Fruit fly (Drosophila melanogaster): ENCODE measurements around the gene CG5973.
A peak's percentile ranks its signal among the peaks of the same experiment; 100 is the strongest.

The CG5973 gene

DNA sequence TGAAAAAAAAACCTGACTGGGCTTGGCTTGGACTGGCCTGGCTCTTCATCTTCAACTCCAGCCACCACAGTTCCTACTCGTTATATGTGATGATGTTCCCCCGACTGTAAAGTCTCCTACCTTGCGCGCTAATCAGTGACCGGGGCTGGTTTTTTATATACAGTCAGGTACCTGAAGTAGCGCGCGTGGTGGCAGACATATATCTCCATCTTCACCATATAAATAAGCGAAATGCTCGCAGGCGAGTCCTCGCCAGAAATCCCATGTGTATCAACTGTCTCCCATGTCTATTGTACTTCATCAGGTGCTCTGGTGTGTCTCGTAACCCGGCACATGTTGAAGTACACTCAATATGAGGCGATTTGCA is 11.6 kb upstream of the CG5973 start:
- TF ChIP-seq Hr83 (GFP tag; optimal IDR thresholded peaks at IDR 0.05; ENCODE audit: poor library complexity, severe bottlenecking) (peak; percentile 53), rgr (GFP tag; optimal IDR thresholded peaks at IDR 0.05) (no peak), Dif (GFP tag; optimal IDR thresholded peaks at IDR 0.05; ENCODE audit: partially characterized antibody) (peak; percentile 3)

- TF ChIP-seq Hr78 (GFP tag; optimal IDR thresholded peaks at IDR 0.05) = peak; percentile 49
- no peak for TF ChIP-seq Vsx2 (GFP tag; optimal IDR thresholded peaks at IDR 0.05; ENCODE audit: partially characterized antibody)
- TF ChIP-seq lola (GFP tag; optimal IDR thresholded peaks at IDR 0.05) = no peak
- peak; percentile 41 for TF ChIP-seq rgr (GFP tag; optimal IDR thresholded peaks at IDR 0.05)
- peak; percentile 93 for TF ChIP-seq N (GFP tag; optimal IDR thresholded peaks at IDR 0.05)
- no peak for TF ChIP-seq Sp1 (GFP tag; optimal IDR thresholded peaks at IDR 0.05)
- peak; percentile 54 for TF ChIP-seq brk (GFP tag; optimal IDR thresholded peaks at IDR 0.05)
- no peak for TF ChIP-seq psq (GFP tag; optimal IDR thresholded peaks at IDR 0.05)
- TF ChIP-seq jim (GFP tag; optimal IDR thresholded peaks at IDR 0.05) = no peak
- TF ChIP-seq Abd-B (GFP tag; optimal IDR thresholded peaks at IDR 0.05) = no peak
- no peak for TF ChIP-seq Rel (GFP tag; optimal IDR thresholded peaks at IDR 0.05)
- no peak for TF ChIP-seq Rel (tag; optimal IDR thresholded peaks at IDR 0.05)
- no peak for TF ChIP-seq sage (GFP tag; optimal IDR thresholded peaks at IDR 0.05)
- peak; percentile 16 for TF ChIP-seq CG9705 (GFP tag; optimal IDR thresholded peaks at IDR 0.05)
- no peak for TF ChIP-seq GATAd (GFP tag; optimal IDR thresholded peaks at IDR 0.05)
- peak; percentile 34 for TF ChIP-seq ey (GFP tag; optimal IDR thresholded peaks at IDR 0.05)
- TF ChIP-seq pan (optimal IDR thresholded peaks at IDR 0.05) = no peak
- peak; percentile 36 for TF ChIP-seq sv (GFP tag; optimal IDR thresholded peaks at IDR 0.05)
- TF ChIP-seq Dfd (GFP tag; optimal IDR thresholded peaks at IDR 0.05) = no peak
- peak; percentile 62 for TF ChIP-seq HLH106 (tag; optimal IDR thresholded peaks at IDR 0.05)
- peak; percentile 28 for TF ChIP-seq h (GFP tag; optimal IDR thresholded peaks at IDR 0.05)
- TF ChIP-seq usp (GFP tag; optimal IDR thresholded peaks at IDR 0.05) = no peak
- peak; percentile 44 for TF ChIP-seq Hnf4 (GFP tag; optimal IDR thresholded peaks at IDR 0.05)
- TF ChIP-seq Hr83 (GFP tag; optimal IDR thresholded peaks at IDR 0.05; ENCODE audit: poor library complexity, severe bottlenecking) = no peak
- no peak for TF ChIP-seq dl (GFP tag; optimal IDR thresholded peaks at IDR 0.05; ENCODE audit: insufficient read depth in 1 of 2, partially characterized antibody in 2 of 2)
- TF ChIP-seq fru (GFP tag; optimal IDR thresholded peaks at IDR 0.05) = peak; percentile 46
- TF ChIP-seq CG32264 (GFP tag; optimal IDR thresholded peaks at IDR 0.05) = no peak
- no peak for TF ChIP-seq tai (GFP tag; optimal IDR thresholded peaks at IDR 0.05)
- peak; percentile 30 for TF ChIP-seq dmrt93B (GFP tag; optimal IDR thresholded peaks at IDR 0.05)
- no peak for TF ChIP-seq br (GFP tag; optimal IDR thresholded peaks at IDR 0.05)
- peak in 1 of 2 experiments; percentile 50 for TF ChIP-seq foxo (GFP tag; optimal IDR thresholded peaks at IDR 0.05)
- no peak for TF ChIP-seq dsf (GFP tag; optimal IDR thresholded peaks at IDR 0.05; ENCODE audit: borderline replicate concordance)
- TF ChIP-seq Mio (GFP tag; optimal IDR thresholded peaks at IDR 0.05) = no peak
- TF ChIP-seq Myc (optimal IDR thresholded peaks at IDR 0.05) = no peak
- TF ChIP-seq Dif (GFP tag; optimal IDR thresholded peaks at IDR 0.05; ENCODE audit: partially characterized antibody) = no peak
- TF ChIP-seq woc (GFP tag; optimal IDR thresholded peaks at IDR 0.05) = peak; percentile 80
- TF ChIP-seq CrebA (GFP tag; optimal IDR thresholded peaks at IDR 0.05; ENCODE audit: borderline replicate concordance) = no peak
- peak; percentile 61 for TF ChIP-seq Jra (GFP tag; optimal IDR thresholded peaks at IDR 0.05)
- TF ChIP-seq OdsH (GFP tag; optimal IDR thresholded peaks at IDR 0.05) = peak; percentile 2
These were observed 10.8 kb upstream of the CG5973 start, which contains the start of gene muc for dm6 chr2L:7426326-7427066. Gene muc, plus strand, starts transcription at chr2L:7426866.
